Fruit fly (Drosophila melanogaster): Measurements from ENCODE around the gene CG10903.

CG10903 gene

dm6 chr3R:8009080-8009620, 21.1 kb upstream of the CG10903 start, which contains the start of the genes CG11052 and CG3223 (continued):
- TF ChIP-seq dimm (GFP tag; IDR thresholded peaks at IDR 0.05) (no peak), Sry-δ (GFP tag; optimal IDR thresholded peaks at IDR 0.05) (peak; percentile 63), sens (GFP tag) (peak; percentile 74), CG2712 (tag; optimal IDR thresholded peaks at IDR 0.05) (peak; percentile 15), lbe (GFP tag; optimal IDR thresholded peaks at IDR 0.05) (no peak), slbo (GFP tag; IDR thresholded peaks at IDR 0.05) (peak; percentile 58; the same call in 1 of the 2 replicates), amos (GFP tag; IDR thresholded peaks at IDR 0.05; ENCODE audit: partially characterized antibody) (peak; percentile 58; the same call in 1 of the 2 replicates), CG18262 (tag; optimal IDR thresholded peaks at IDR 0.05) (peak; percentile 3), Dfd (GFP tag; optimal IDR thresholded peaks at IDR 0.05) (no peak), MESR4 (GFP tag; optimal IDR thresholded peaks at IDR 0.05) (peak; percentile 70), CG2120 (GFP tag; optimal IDR thresholded peaks at IDR 0.05) (peak; percentile 50), CG8290 (GFP tag; optimal IDR thresholded peaks at IDR 0.05) (no peak), CG8290 (tag; optimal IDR thresholded peaks at IDR 0.05) (peak in 1 of 2 experiments; percentile 12), Chrac-16 (GFP tag; optimal IDR thresholded peaks at IDR 0.05) (no peak), CG10979 (tag; optimal IDR thresholded peaks at IDR 0.05) (peak; percentile 1), Lim3 (GFP tag; IDR thresholded peaks at IDR 0.05) (no peak), twi (tag; optimal IDR thresholded peaks at IDR 0.05) (no peak), CG1233 (GFP tag; optimal IDR thresholded peaks at IDR 0.05) (peak; percentile 36), Elba2 (GFP tag; optimal IDR thresholded peaks at IDR 0.05) (peak; percentile 94), Antp (GFP tag; optimal IDR thresholded peaks at IDR 0.05) (peak; percentile 4), pho (GFP tag; optimal IDR thresholded peaks at IDR 0.05) (peak; percentile 29), CG17385 (GFP tag; optimal IDR thresholded peaks at IDR 0.05) (peak; percentile 15), CG13624 (GFP tag; optimal IDR thresholded peaks at IDR 0.05) (peak; percentile 37), CG15601 (tag; optimal IDR thresholded peaks at IDR 0.05) (peak; percentile 30), Nf-YC (tag; optimal IDR thresholded peaks at IDR 0.05) (peak; percentile 70), CG9932 (GFP tag; IDR thresholded peaks at IDR 0.05) (peak; percentile 69), CG1603 (tag; optimal IDR thresholded peaks at IDR 0.05) (peak; percentile 48), CG12299 (tag; optimal IDR thresholded peaks at IDR 0.05) (no peak), CG12155 (GFP tag; optimal IDR thresholded peaks at IDR 0.05) (peak; percentile 4), Myb (GFP tag; optimal IDR thresholded peaks at IDR 0.05) (peak; percentile 55), Scr (GFP tag; IDR thresholded peaks at IDR 0.05; ENCODE audit: partially characterized antibody) (peak; percentile 59), CG6791 (GFP tag; IDR thresholded peaks at IDR 0.05; ENCODE audit: partially characterized antibody) (0 out of 3 replicates have a peak, but pooled peaks have one; percentile 22), gfzf (GFP tag; optimal IDR thresholded peaks at IDR 0.05) (peak; percentile 49), row (GFP tag; IDR thresholded peaks at IDR 0.05) (peak; percentile 62), fu2 (GFP tag; optimal IDR thresholded peaks at IDR 0.05) (peak; percentile 40), ci (GFP tag; IDR thresholded peaks at IDR 0.05) (peak; percentile 58; the same call in 2 of the 3 replicates), pzg (GFP tag; optimal IDR thresholded peaks at IDR 0.05) (peak; percentile 72), CG32532 (GFP tag; IDR thresholded peaks at IDR 0.05) (peak; percentile 16; the same call in 1 of the 2 replicates), CG8478 (optimal IDR thresholded peaks at IDR 0.05) (no peak), nmo (GFP tag; optimal IDR thresholded peaks at IDR 0.05) (peak; percentile 21), Rfx (GFP tag; IDR thresholded peaks at IDR 0.05) (peak; percentile 55; the same call in 1 of the 2 replicates), Dp (GFP tag; optimal IDR thresholded peaks at IDR 0.05) (peak; percentile 69), bowl (GFP tag; IDR thresholded peaks at IDR 0.05) (no peak), unc-4 (GFP tag; IDR thresholded peaks at IDR 0.05; ENCODE audit: partially characterized antibody) (peak; percentile 39; the same call in 1 of the 2 replicates), CG30020 (tag; optimal IDR thresholded peaks at IDR 0.05) (peak; percentile 85), Med (GFP tag) (peak; percentile 89), CG13287 (GFP tag; IDR thresholded peaks at IDR 0.05; ENCODE audit: partially characterized antibody) (peak; percentile 68), CG7987 (GFP tag; optimal IDR thresholded peaks at IDR 0.05) (peak; percentile 21), CTCF (GFP tag; optimal IDR thresholded peaks at IDR 0.05) (peak; percentile 20), CG11398 (GFP tag; optimal IDR thresholded peaks at IDR 0.05) (no peak), Sin3A (optimal IDR thresholded peaks at IDR 0.05) (peak; percentile 54), ERR (GFP tag; optimal IDR thresholded peaks at IDR 0.05) (peak; percentile 47)
